Fruit fly (Drosophila melanogaster): Measurements from ENCODE around the gene CG33272.

CG33272 gene

DNA sequence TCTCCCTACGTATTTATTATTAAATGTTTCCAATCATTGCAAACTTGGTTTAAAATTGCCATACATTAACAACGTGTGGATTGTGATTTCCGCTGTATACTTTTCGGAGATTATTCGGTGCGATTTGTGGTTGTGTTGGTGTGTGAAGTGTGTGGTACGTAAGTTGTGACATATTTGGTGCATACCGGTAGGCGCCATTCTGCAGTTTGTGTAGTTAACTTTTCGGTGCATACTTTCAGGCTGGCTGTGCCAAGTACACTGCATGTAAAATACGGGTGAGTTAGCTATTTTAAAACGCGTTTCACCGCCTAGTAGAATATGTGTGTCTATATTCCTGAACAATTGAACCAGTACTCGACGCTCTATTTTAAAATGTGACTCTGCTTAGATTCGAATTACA is 12.9 kb upstream of the CG33272 start (continued):
- TF ChIP-seq CG9215 (GFP tag; IDR thresholded peaks at IDR 0.05): no peak
- TF ChIP-seq CG14014 (GFP tag; IDR thresholded peaks at IDR 0.05): no peak
- TF ChIP-seq trem (tag; optimal IDR thresholded peaks at IDR 0.05): no peak
- TF ChIP-seq Hsf (GFP tag; optimal IDR thresholded peaks at IDR 0.05): no peak
- peak; percentile 61 for TF ChIP-seq Med (GFP tag)
- no peak for TF ChIP-seq org-1 (GFP tag; optimal IDR thresholded peaks at IDR 0.05)
- TF ChIP-seq CG7357 (GFP tag; IDR thresholded peaks at IDR 0.05): no peak

DNA sequence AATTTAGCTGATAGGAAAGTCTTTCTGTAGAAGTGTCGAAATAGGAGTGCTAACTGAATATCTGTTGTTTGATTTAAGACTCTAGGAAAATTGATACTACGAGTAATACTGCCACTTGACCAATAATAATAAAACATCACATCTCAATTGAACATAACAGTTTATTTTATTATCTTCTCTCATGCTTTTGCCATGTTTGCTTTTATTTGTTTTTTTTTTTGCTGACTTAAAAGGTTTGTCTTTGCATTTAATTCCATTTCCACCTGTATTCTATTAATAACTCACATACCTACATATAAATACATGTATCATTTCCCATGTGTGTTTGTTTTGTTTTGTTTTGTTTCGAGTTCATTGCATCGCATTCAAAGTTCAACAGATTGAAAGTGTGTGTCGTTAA is 12.2 kb upstream of the CG33272 start, which contains the start of the genes CG11714 and Fuca:
CG11714 (minus strand) TSS at position 101 of the 400 bp plus-strand sequence.
Fuca (minus strand) TSS at position 101 of the 400 bp plus-strand sequence.
- TF ChIP-seq sob (GFP tag; IDR thresholded peaks at IDR 0.05) (no peak), peb (GFP tag; IDR thresholded peaks at IDR 0.05) (no peak), CG17912 (GFP tag; optimal IDR thresholded peaks at IDR 0.05) (no peak)

DNA sequence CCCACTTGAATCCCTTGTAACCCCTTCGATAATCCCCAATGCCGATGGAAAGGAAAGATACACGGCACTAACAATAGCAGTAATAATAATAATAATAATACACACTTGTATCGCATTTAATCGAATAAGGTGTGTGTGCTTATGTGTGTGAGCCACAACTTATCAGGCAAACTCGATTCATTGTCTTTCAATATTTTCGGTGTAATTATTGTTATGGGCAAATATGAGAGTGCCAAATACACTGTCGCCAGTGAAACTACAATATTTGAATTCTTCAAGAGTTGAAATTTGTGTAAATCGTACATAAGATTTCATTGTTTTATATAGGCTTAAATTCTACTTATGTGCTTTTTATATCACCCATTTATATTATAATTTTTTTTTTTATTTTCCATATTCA is 5.8 kb upstream of the CG33272 start:
- TF ChIP-seq al (GFP tag; IDR thresholded peaks at IDR 0.05) (no peak), bigmax (GFP tag; optimal IDR thresholded peaks at IDR 0.05) (no peak), Chrac-16 (GFP tag; optimal IDR thresholded peaks at IDR 0.05) (no peak), stwl (tag; optimal IDR thresholded peaks at IDR 0.05) (no peak), Xrp1 (GFP tag; IDR thresholded peaks at IDR 0.05) (no peak), NfI (GFP tag; optimal IDR thresholded peaks at IDR 0.05) (no peak), Ada2b (GFP tag; IDR thresholded peaks at IDR 0.05) (no peak), sna (GFP tag; IDR thresholded peaks at IDR 0.05; ENCODE audit: partially characterized antibody) (no peak), CG9215 (GFP tag; IDR thresholded peaks at IDR 0.05) (no peak), wdn (GFP tag; IDR thresholded peaks at IDR 0.05) (no peak), Hey (tag; optimal IDR thresholded peaks at IDR 0.05) (no peak), H15 (GFP tag; IDR thresholded peaks at IDR 0.05) (no peak), CkIIα-i1 (GFP tag; IDR thresholded peaks at IDR 0.05) (no peak), grau (tag; optimal IDR thresholded peaks at IDR 0.05) (no peak), dmrt11E (tag; optimal IDR thresholded peaks at IDR 0.05) (no peak), Hr78 (GFP tag; optimal IDR thresholded peaks at IDR 0.05) (no peak), D19A (tag; optimal IDR thresholded peaks at IDR 0.05) (peak; percentile 50), Usf (GFP tag; optimal IDR thresholded peaks at IDR 0.05) (no peak), Hr51 (GFP tag; optimal IDR thresholded peaks at IDR 0.05) (no peak), B-H2 (GFP tag; optimal IDR thresholded peaks at IDR 0.05) (no peak), pho (GFP tag; optimal IDR thresholded peaks at IDR 0.05) (no peak), CG9727 (GFP tag; optimal IDR thresholded peaks at IDR 0.05) (no peak), esg (GFP tag; conservative IDR thresholded peaks at IDR 0.05) (no peak), CG13287 (GFP tag; IDR thresholded peaks at IDR 0.05; ENCODE audit: partially characterized antibody) (no peak), gce (GFP tag; IDR thresholded peaks at IDR 0.05) (no peak), Mes4 (GFP tag; optimal IDR thresholded peaks at IDR 0.05) (no peak), chn (GFP tag; optimal IDR thresholded peaks at IDR 0.05) (no peak), CG15514 (GFP tag; optimal IDR thresholded peaks at IDR 0.05) (no peak), sr (GFP tag; IDR thresholded peaks at IDR 0.05) (no peak), CG12155 (GFP tag; optimal IDR thresholded peaks at IDR 0.05) (no peak), CG1024 (GFP tag; IDR thresholded peaks at IDR 0.05) (no peak), gem (tag; optimal IDR thresholded peaks at IDR 0.05) (peak; percentile 42), CG7839 (tag; optimal IDR thresholded peaks at IDR 0.05) (peak; percentile 12), Vsx1 (GFP tag; optimal IDR thresholded peaks at IDR 0.05) (no peak), CG11456 (GFP tag; IDR thresholded peaks at IDR 0.05) (no peak), CG10959 (GFP tag; IDR thresholded peaks at IDR 0.05) (no peak), CG2202 (tag; optimal IDR thresholded peaks at IDR 0.05) (peak; percentile 2), HHEX (GFP tag; optimal IDR thresholded peaks at IDR 0.05) (no peak), Dll (GFP tag; IDR thresholded peaks at IDR 0.05; ENCODE audit: partially characterized antibody) (no peak), her (GFP tag; optimal IDR thresholded peaks at IDR 0.05) (no peak)
